Fruit fly (Drosophila melanogaster): ENCODE data around the gene Rel.
A peak's percentile ranks its signal among the peaks of the same experiment; 100 is the strongest.

Gene Rel

DNA sequence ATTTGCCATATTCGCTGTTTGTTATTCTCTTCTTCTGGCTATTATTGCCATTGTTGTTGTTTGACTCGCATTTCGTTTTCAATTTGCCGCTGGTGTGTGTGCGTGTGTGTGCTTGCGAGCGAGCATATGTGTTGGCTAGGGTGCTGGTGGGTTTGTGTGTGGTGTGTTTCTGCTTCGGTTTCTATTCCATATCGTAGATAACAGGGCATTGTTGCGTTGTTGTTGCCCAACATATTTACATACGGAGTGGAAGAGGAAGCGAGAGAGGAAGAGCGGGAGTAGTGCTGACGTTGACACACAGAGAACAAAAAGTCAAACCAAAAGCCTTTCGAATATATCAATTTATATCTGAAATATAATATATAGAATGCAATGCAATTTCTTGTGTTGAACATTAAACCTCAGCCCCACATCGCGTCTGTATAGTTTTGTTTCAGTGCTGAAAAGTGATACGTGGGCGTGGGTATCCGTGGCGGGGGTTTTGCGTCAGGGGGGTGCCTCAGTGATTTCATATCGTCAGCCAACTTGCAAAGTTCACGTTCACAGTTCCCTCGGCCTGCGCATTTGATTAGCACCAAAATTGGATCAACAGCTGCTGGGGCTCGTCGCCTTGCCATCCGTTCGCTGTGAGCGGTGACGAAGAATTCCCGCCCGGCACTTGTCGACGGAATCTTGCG, 6.8 kb upstream of the Rel start (continued):
- TF ChIP-seq CG3281 (GFP tag; optimal IDR thresholded peaks at IDR 0.05): peak; percentile 73
- peak in 1 of 2 experiments; percentile 42 for TF ChIP-seq crp (GFP tag; optimal IDR thresholded peaks at IDR 0.05)
- peak; percentile 60 for TF ChIP-seq CG15011 (GFP tag; optimal IDR thresholded peaks at IDR 0.05)
- peak; percentile 61 for TF ChIP-seq ind (GFP tag; optimal IDR thresholded peaks at IDR 0.05)
- peak; percentile 54 for TF ChIP-seq az2 (GFP tag; optimal IDR thresholded peaks at IDR 0.05)
- peak; percentile 53 for TF ChIP-seq oc (tag; optimal IDR thresholded peaks at IDR 0.05)
- TF ChIP-seq CG4424 (GFP tag; optimal IDR thresholded peaks at IDR 0.05): peak; percentile 71
- peak; percentile 49 for TF ChIP-seq wek (GFP tag; optimal IDR thresholded peaks at IDR 0.05)
- peak; percentile 62 for TF ChIP-seq CG9727 (GFP tag; optimal IDR thresholded peaks at IDR 0.05)
- TF ChIP-seq CG12769 (tag; optimal IDR thresholded peaks at IDR 0.05): peak; percentile 94
- TF ChIP-seq usp (GFP tag; optimal IDR thresholded peaks at IDR 0.05): no peak
- TF ChIP-seq tap (tag; optimal IDR thresholded peaks at IDR 0.05): peak; percentile 51
- TF ChIP-seq CG9817 (tag; optimal IDR thresholded peaks at IDR 0.05): peak; percentile 72
- TF ChIP-seq Meics (GFP tag; optimal IDR thresholded peaks at IDR 0.05): peak; percentile 78
- TF ChIP-seq CG2678 (tag; optimal IDR thresholded peaks at IDR 0.05): peak; percentile 78
- TF ChIP-seq ato (GFP tag; IDR thresholded peaks at IDR 0.05; ENCODE audit: partially characterized antibody): no peak
- peak; percentile 8 for TF ChIP-seq CG1602 (GFP tag; optimal IDR thresholded peaks at IDR 0.05)
- no peak for TF ChIP-seq corto (GFP tag; optimal IDR thresholded peaks at IDR 0.05)
- TF ChIP-seq Dek (tag; optimal IDR thresholded peaks at IDR 0.05): peak; percentile 72
- peak; percentile 49; the same call in 1 of the 3 replicates for TF ChIP-seq CG7357 (GFP tag; IDR thresholded peaks at IDR 0.05)
- TF ChIP-seq CG10209 (GFP tag; optimal IDR thresholded peaks at IDR 0.05): peak; percentile 71
- TF ChIP-seq CG12299 (tag; optimal IDR thresholded peaks at IDR 0.05): peak; percentile 18
- TF ChIP-seq CG6254 (GFP tag; optimal IDR thresholded peaks at IDR 0.05): peak; percentile 44
- peak; percentile 70 for TF ChIP-seq CG6813 (GFP tag; optimal IDR thresholded peaks at IDR 0.05)
- peak; percentile 85 for TF ChIP-seq Sox102F (GFP tag; optimal IDR thresholded peaks at IDR 0.05)
- TF ChIP-seq Ada2b (GFP tag; IDR thresholded peaks at IDR 0.05): no peak
- no peak for TF ChIP-seq CG14667 (GFP tag; IDR thresholded peaks at IDR 0.05)
- peak; percentile 1 for TF ChIP-seq Vsx1 (GFP tag; optimal IDR thresholded peaks at IDR 0.05)
- peak in 1 of 2 experiments; percentile 39 for TF ChIP-seq Hr78 (GFP tag; optimal IDR thresholded peaks at IDR 0.05)
- TF ChIP-seq lmd (GFP tag; IDR thresholded peaks at IDR 0.05): no peak
- TF ChIP-seq Med (GFP tag): peak; percentile 0
- TF ChIP-seq dan (GFP tag; IDR thresholded peaks at IDR 0.05): no peak
- no peak for TF ChIP-seq slp2 (GFP tag; optimal IDR thresholded peaks at IDR 0.05)
- TF ChIP-seq CG1603 (tag; optimal IDR thresholded peaks at IDR 0.05): peak; percentile 89
- no peak for TF ChIP-seq dm (GFP tag; optimal IDR thresholded peaks at IDR 0.05)
- peak; percentile 46 for TF ChIP-seq CG15601 (tag; optimal IDR thresholded peaks at IDR 0.05)
- TF ChIP-seq CG6854 (GFP tag; optimal IDR thresholded peaks at IDR 0.05): peak; percentile 35
- no peak for TF ChIP-seq CG7928 (GFP tag; optimal IDR thresholded peaks at IDR 0.05)
- peak; percentile 51 for TF ChIP-seq CoRest (tag; optimal IDR thresholded peaks at IDR 0.05)
- peak; percentile 30 for TF ChIP-seq CG31388 (GFP tag; optimal IDR thresholded peaks at IDR 0.05)
- TF ChIP-seq CG10543 (GFP tag; optimal IDR thresholded peaks at IDR 0.05): peak; percentile 75
- peak; percentile 24 for TF ChIP-seq CG15696 (tag; optimal IDR thresholded peaks at IDR 0.05)
- peak; percentile 54 for TF ChIP-seq CG7987 (GFP tag; optimal IDR thresholded peaks at IDR 0.05)
- TF ChIP-seq CG11093 (GFP tag; IDR thresholded peaks at IDR 0.05): peak; percentile 70
- peak; percentile 65 for TF ChIP-seq scrt (GFP tag; optimal IDR thresholded peaks at IDR 0.05)
- peak; percentile 40 for TF ChIP-seq CG2875 (GFP tag; optimal IDR thresholded peaks at IDR 0.05)
- TF ChIP-seq CG1529 (GFP tag; optimal IDR thresholded peaks at IDR 0.05): peak; percentile 64
- TF ChIP-seq Fer1 (GFP tag; optimal IDR thresholded peaks at IDR 0.05): peak; percentile 70
